Worm (Caenorhabditis elegans): ENCODE data around the gene melo-3.

ce11 chrV:15020732-15021131 lies 15.9 kb downstream of the melo-3 start, which contains the start of gene F14H8.5:
- TF ChIP-seq elt-1 (tag; optimal IDR thresholded peaks at IDR 0.05; ENCODE audit: borderline replicate concordance, insufficient read depth): no peak
- TF ChIP-seq mep-1 (tag; optimal IDR thresholded peaks at IDR 0.05): no peak
- TF ChIP-seq nhr-12 (tag; optimal IDR thresholded peaks at IDR 0.05): no peak
- TF ChIP-seq blmp-1 (tag; optimal IDR thresholded peaks at IDR 0.05): no peak

All from whole organism, mixed stage, embryonic.